Worm (Caenorhabditis elegans) whole organism, young adult: ENCODE measurements around the gene pid-5.

Source experiments
- B0019.2 ChIP-seq: fragments of 200-800 bp; sonication (Bioruptor generic); conservative IDR thresholded peaks from 2 replicates; pipeline ENCODE4 v1.3.6; 2022; ENCODE audit warnings: missing genetic modification reagents, missing genetic modification characterization, missing compliant biosample characterization
- C06A6.2 ChIP-seq: fragments of 200-800 bp; sonication (Bioruptor generic); conservative IDR thresholded peaks from 2 replicates; pipeline ENCODE4 v1.3.6; 2022; ENCODE audit warnings: missing genetic modification characterization, missing compliant biosample characterization
- D2030.7 ChIP-seq: fragments of 200-800 bp; sonication (Bioruptor generic); IDR thresholded peaks from 2 replicates; pipeline ENCODE4 v1.3.6; 2022; ENCODE audit warnings: missing genetic modification reagents, missing genetic modification characterization, missing compliant biosample characterization
- F10E7.11 ChIP-seq: sonication (generic microtip); optimal IDR thresholded peaks from 2 replicates; lab custom pipeline; 2017; ENCODE audit warnings: mild to moderate bottlenecking, missing genetic modification characterization, moderate library complexity, missing compliant biosample characterization
- F22D6.2 ChIP-seq: sonication (generic microtip); optimal IDR thresholded peaks from 2 replicates; lab custom pipeline; 2016; ENCODE audit warnings: mild to moderate bottlenecking, missing genetic modification characterization, missing compliant biosample characterization
- F33H1.4 ChIP-seq: fragments of 200-800 bp; sonication (Bioruptor generic); IDR thresholded peaks from 2 replicates; pipeline ENCODE4 v1.3.6; 2022; ENCODE audit warnings: missing genetic modification reagents, missing genetic modification characterization, missing compliant biosample characterization
- F37B4.10 ChIP-seq: fragments of 200-800 bp; sonication (Bioruptor generic); IDR thresholded peaks from 2 replicates; pipeline ENCODE4 v1.3.6; 2022; ENCODE audit warnings: missing genetic modification characterization, missing compliant biosample characterization
- F39B2.1 ChIP-seq: fragments of 200-800 bp; sonication (Bioruptor generic); IDR thresholded peaks from 2 replicates; pipeline ENCODE4 v1.3.6; 2022; ENCODE audit warnings: missing genetic modification reagents, missing genetic modification characterization, missing compliant biosample characterization
- F52B5.7 ChIP-seq: sonication (generic microtip); optimal IDR thresholded peaks from 2 replicates; lab custom pipeline; 2016; ENCODE audit warnings: mild to moderate bottlenecking, missing genetic modification characterization, missing compliant biosample characterization
- F57A8.1 ChIP-seq: fragments of 200-800 bp; sonication (Bioruptor generic); optimal IDR thresholded peaks from 2 replicates; lab custom pipeline; 2018; ENCODE audit warnings: mild to moderate bottlenecking, missing genetic modification characterization, moderate library complexity, missing compliant biosample characterization
- K11D2.4 ChIP-seq: fragments of 200-800 bp; sonication (Bioruptor generic); IDR thresholded peaks from 2 replicates; pipeline ENCODE4 v1.3.6; 2022; ENCODE audit warnings: missing genetic modification reagents, missing genetic modification characterization, missing compliant biosample characterization
- Y56A3A.18 ChIP-seq: fragments of 200-800 bp; sonication (Bioruptor generic); IDR thresholded peaks from 2 replicates; pipeline ENCODE4 v1.3.6; 2022; ENCODE audit warnings: missing genetic modification reagents, missing genetic modification characterization, missing compliant biosample characterization
- Y95B8A.8 ChIP-seq: fragments of 200-800 bp; sonication (Bioruptor generic); IDR thresholded peaks from 2 replicates; pipeline ENCODE4 v1.3.6; 2022; ENCODE audit warnings: missing genetic modification reagents, missing genetic modification characterization, missing compliant biosample characterization
- ama-1 ChIP-seq, 3 experiments: fragments of 150-350 bp in 1 of 3; sonication (generic microtip) in 2 of 3; optimal IDR thresholded peaks; 2 replicates each; lab custom pipeline; 2014 to 2018; ENCODE audit warnings: missing biosample characterization in 2 of 3, missing genetic modification characterization in 2 of 3, missing genetic modification reagents in 2 of 3
- aptf-2 ChIP-seq: fragments of 200-800 bp; sonication (Bioruptor generic); conservative IDR thresholded peaks from 2 replicates; pipeline ENCODE4 v1.3.6; 2022; ENCODE audit warnings: missing genetic modification reagents, missing genetic modification characterization, missing compliant biosample characterization
- ceh-100 ChIP-seq: fragments of 200-800 bp; sonication (Bioruptor generic); IDR thresholded peaks from 2 replicates; pipeline ENCODE4 v1.3.6; 2022; ENCODE audit warnings: missing genetic modification reagents, missing genetic modification characterization, missing compliant biosample characterization
- ceh-27 ChIP-seq: fragments of 200-800 bp; sonication (Bioruptor generic); optimal IDR thresholded peaks from 2 replicates; lab custom pipeline; 2018; ENCODE audit warnings: mild to moderate bottlenecking, missing genetic modification characterization, moderate library complexity, missing compliant biosample characterization
- ceh-58 ChIP-seq: fragments of 200-800 bp; sonication (Bioruptor generic); IDR thresholded peaks from 2 replicates; pipeline ENCODE4 v1.3.6; 2022; ENCODE audit warnings: missing genetic modification characterization, missing compliant biosample characterization
- ceh-79 ChIP-seq: sonication (generic microtip); optimal IDR thresholded peaks from 2 replicates; lab custom pipeline; 2017; ENCODE audit warnings: mild to moderate bottlenecking, missing genetic modification characterization, missing compliant biosample characterization
- chd-7 ChIP-seq: sonication (generic microtip); optimal IDR thresholded peaks from 2 replicates; lab custom pipeline; 2016; ENCODE audit warnings: mild to moderate bottlenecking, missing genetic modification characterization, moderate library complexity, missing compliant biosample characterization
- dpff-1 ChIP-seq: sonication (generic microtip); optimal IDR thresholded peaks from 2 replicates; lab custom pipeline; 2017; ENCODE audit warnings: mild to moderate bottlenecking, missing genetic modification characterization, missing compliant biosample characterization
- efl-1 ChIP-seq: fragments of 150-350 bp; optimal IDR thresholded peaks from 2 replicates; lab custom pipeline; 2014; ENCODE audit warnings: missing biosample characterization, missing genetic modification reagents, missing genetic modification characterization
- egl-44 ChIP-seq: fragments of 200-800 bp; sonication (Bioruptor generic); IDR thresholded peaks from 2 replicates; pipeline ENCODE4 v1.3.6; 2022; ENCODE audit warnings: missing genetic modification reagents, missing genetic modification characterization, missing compliant biosample characterization
- hlh-26 ChIP-seq: fragments of 200-800 bp; sonication (Bioruptor generic); conservative IDR thresholded peaks from 2 replicates; pipeline ENCODE4 v1.3.6; 2022; ENCODE audit warnings: missing genetic modification reagents, missing genetic modification characterization, missing compliant biosample characterization
- let-526 ChIP-seq: fragments of 200-800 bp; sonication (Bioruptor generic); IDR thresholded peaks from 2 replicates; pipeline ENCODE4 v1.3.6; 2022; ENCODE audit warnings: missing genetic modification reagents, missing genetic modification characterization, missing compliant biosample characterization
- lin-35 ChIP-seq, 3 experiments: fragments of 150-350 bp in 2 of 3; sonication (generic microtip) in 1 of 3; optimal IDR thresholded peaks; 2 replicates each; lab custom pipeline; 2014 to 2018; ENCODE audit warnings: missing biosample characterization in 3 of 3, missing genetic modification characterization in 3 of 3, missing genetic modification reagents in 3 of 3
- lsy-27 ChIP-seq: sonication (generic microtip); optimal IDR thresholded peaks from 2 replicates; lab custom pipeline; 2017; ENCODE audit warnings: missing genetic modification characterization, mild to moderate bottlenecking, missing compliant biosample characterization, antibody characterized with exemption, missing genotype, borderline replicate concordance; ENCODE audit not compliant: insufficient read depth
- madf-3 ChIP-seq: fragments of 200-800 bp; sonication (Bioruptor generic); IDR thresholded peaks from 2 replicates; pipeline ENCODE4 v1.3.6; 2022; ENCODE audit warnings: missing genetic modification reagents, missing genetic modification characterization, missing compliant biosample characterization
- madf-6 ChIP-seq: fragments of 200-800 bp; sonication (Bioruptor generic); IDR thresholded peaks from 2 replicates; pipeline ENCODE4 v1.3.6; 2022; ENCODE audit warnings: missing genetic modification reagents, missing genetic modification characterization, missing compliant biosample characterization
- mel-28 ChIP-seq: sonication (generic microtip); optimal IDR thresholded peaks from 2 replicates; lab custom pipeline; 2016; ENCODE audit warnings: borderline replicate concordance, mild to moderate bottlenecking, missing genetic modification characterization, missing compliant biosample characterization
- mes-4 ChIP-seq: sonication (generic microtip); optimal IDR thresholded peaks from 2 replicates; lab custom pipeline; 2016; ENCODE audit warnings: missing genotype, missing genetic modification characterization, missing compliant biosample characterization
- nfya-1 ChIP-seq: sonication (generic microtip); optimal IDR thresholded peaks from 2 replicates; lab custom pipeline; 2017; ENCODE audit warnings: antibody characterized with exemption, missing compliant biosample characterization, missing genetic modification characterization, borderline replicate concordance; ENCODE audit not compliant: insufficient read depth
- nfya-2 ChIP-seq: fragments of 200-800 bp; sonication (Bioruptor generic); IDR thresholded peaks from 2 replicates; pipeline ENCODE4 v1.3.6; 2022; ENCODE audit warnings: missing genetic modification reagents, missing genetic modification characterization, missing compliant biosample characterization
- nhr-120 ChIP-seq: fragments of 200-800 bp; sonication (Bioruptor generic); IDR thresholded peaks from 2 replicates; pipeline ENCODE4 v1.3.6; 2022; ENCODE audit warnings: missing genetic modification characterization, missing compliant biosample characterization
- nhr-27 ChIP-seq: fragments of 200-800 bp; sonication (Bioruptor generic); optimal IDR thresholded peaks from 2 replicates; lab custom pipeline; 2018; ENCODE audit warnings: mild to moderate bottlenecking, missing genetic modification characterization, moderate library complexity, missing compliant biosample characterization
- nhr-80 ChIP-seq: sonication (generic microtip); optimal IDR thresholded peaks from 2 replicates; lab custom pipeline; 2016; ENCODE audit warnings: missing genetic modification characterization, missing compliant biosample characterization
- pbrm-1 ChIP-seq: fragments of 200-800 bp; sonication (Bioruptor generic); IDR thresholded peaks from 2 replicates; pipeline ENCODE4 v1.3.6; 2022; ENCODE audit warnings: missing genetic modification reagents, missing genetic modification characterization, missing compliant biosample characterization
- rcor-1 ChIP-seq: fragments of 200-800 bp; sonication (Bioruptor generic); IDR thresholded peaks from 2 replicates; pipeline ENCODE4 v1.3.6; 2022; ENCODE audit warnings: missing genetic modification reagents, missing genetic modification characterization, missing compliant biosample characterization
- rpc-1 ChIP-seq, 2 experiments: fragments of 150-350 bp in 1 of 2; sonication (generic microtip) in 1 of 2; optimal IDR thresholded peaks; 2 replicates each; lab custom pipeline; 2014 to 2018; ENCODE audit warnings: missing biosample characterization in 1 of 2, missing genetic modification characterization in 1 of 2, missing genetic modification reagents in 1 of 2, missing genotype in 1 of 2
- snpc-3.4 ChIP-seq: sonication (generic microtip); optimal IDR thresholded peaks from 2 replicates; lab custom pipeline; 2017; ENCODE audit warnings: missing genetic modification characterization, mild to moderate bottlenecking, missing compliant biosample characterization, antibody characterized with exemption, moderate library complexity, missing genotype, missing genetic modification reagents
- somi-1 ChIP-seq: fragments of 200-800 bp; sonication (Bioruptor generic); optimal IDR thresholded peaks from 2 replicates; lab custom pipeline; 2018; ENCODE audit warnings: mild to moderate bottlenecking, missing genetic modification characterization, missing compliant biosample characterization
- tbp1 ChIP-seq: fragments of 200-800 bp; sonication (Bioruptor generic); optimal IDR thresholded peaks from 2 replicates; lab custom pipeline; 2018; ENCODE audit warnings: mild to moderate bottlenecking, missing genetic modification characterization, missing compliant biosample characterization
- unc-130 ChIP-seq: sonication (generic microtip); optimal IDR thresholded peaks from 2 replicates; lab custom pipeline; 2016; ENCODE audit warnings: missing genetic modification reagents, missing genetic modification characterization, missing compliant biosample characterization
- unc-62 ChIP-seq: fragments of 150-350 bp; optimal IDR thresholded peaks from 2 replicates; lab custom pipeline; 2014; ENCODE audit warnings: missing biosample characterization, missing genetic modification reagents, missing genetic modification characterization
- xnd-1 ChIP-seq: sonication (generic microtip); optimal IDR thresholded peaks from 2 replicates; lab custom pipeline; 2016; ENCODE audit warnings: missing genotype, missing genetic modification reagents, missing genetic modification characterization, missing compliant biosample characterization
- zfh-2 ChIP-seq: fragments of 200-800 bp; sonication (Bioruptor generic); conservative IDR thresholded peaks from 2 replicates; pipeline ENCODE4 v1.3.6; 2022; ENCODE audit warnings: missing genetic modification reagents, missing genetic modification characterization, missing compliant biosample characterization
- zim-3 ChIP-seq: sonication (generic microtip); optimal IDR thresholded peaks from 2 replicates; lab custom pipeline; 2017; ENCODE audit warnings: mild to moderate bottlenecking, missing genetic modification characterization, moderate library complexity, missing compliant biosample characterization
- ztf-26 ChIP-seq: sonication (generic microtip); optimal IDR thresholded peaks from 2 replicates; lab custom pipeline; 2017; ENCODE audit warnings: missing genetic modification characterization, missing compliant biosample characterization
- ztf-28 ChIP-seq: fragments of 200-800 bp; sonication (Bioruptor generic); IDR thresholded peaks from 2 replicates; pipeline ENCODE4 v1.3.6; 2022; ENCODE audit warnings: missing genetic modification reagents, missing genetic modification characterization, missing compliant biosample characterization

Gene pid-5

DNA sequence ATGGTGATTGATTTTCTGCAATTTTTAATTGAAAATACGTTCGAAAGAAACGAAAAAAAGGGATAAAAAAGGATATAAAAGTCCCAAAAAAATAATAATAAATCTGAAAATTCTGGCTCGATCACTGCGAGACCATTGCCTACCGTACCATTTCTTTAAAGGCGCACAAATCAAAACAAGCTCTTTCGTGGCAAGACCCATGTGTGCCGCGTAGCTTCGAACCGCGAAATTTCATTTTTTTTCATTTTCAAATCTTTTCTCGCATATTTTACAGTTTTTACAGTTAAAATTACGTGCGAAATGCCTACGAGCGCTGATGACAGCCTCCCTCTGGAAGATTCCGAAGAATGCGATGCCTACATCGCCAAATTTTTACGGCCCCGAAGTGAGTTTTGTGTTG is at the start of gene pid-5, which contains the start of gene coh-4 (continued):
- TF ChIP-seq unc-62 (GFP tag; lab: Kevin White, UChicago) (no peak), Y95B8A.8 (GFP tag; lab: Robert Waterston, UW) (peak; percentile 87), xnd-1 (tag; lab: Kevin White, UChicago) (peak; percentile 99), hlh-26 (GFP tag; lab: Robert Waterston, UW) (no peak), chd-7 (tag; lab: Kevin White, UChicago) (no peak), mel-28 (tag; lab: Kevin White, UChicago) (no peak), ceh-27 (no peak), tbp1 (GFP tag; lab: Kevin White, UChicago) (peak; percentile 63), mes-4 (tag; lab: Kevin White, UChicago) (no peak), efl-1 (GFP tag; lab: Kevin White, UChicago) (peak; percentile 98), zim-3 (tag; lab: Kevin White, UChicago) (no peak), let-526 (GFP tag; lab: Robert Waterston, UW) (no peak), dpff-1 (tag; lab: Kevin White, UChicago) (no peak), nhr-80 (no peak), unc-130 (GFP tag; lab: Kevin White, UChicago) (peak; percentile 84), pbrm-1 (peak; percentile 61), nfya-2 (no peak), egl-44 (GFP tag; lab: Robert Waterston, UW) (no peak), D2030.7 (peak; percentile 95), nhr-27 (no peak), ztf-28 (peak; percentile 68; the same call in 1 of the 2 replicates), madf-3 (GFP tag; lab: Robert Waterston, UW) (0 out of 2 replicates have a peak, but pooled peaks have one; percentile 70), F22D6.2 (tag; lab: Kevin White, UChicago) (no peak), F39B2.1 (GFP tag; lab: Robert Waterston, UW) (no peak), ceh-58 (no peak), ceh-100 (GFP tag; lab: Robert Waterston, UW) (peak; percentile 61), somi-1 (no peak), F33H1.4 (peak; percentile 99), ztf-26 (tag; lab: Kevin White, UChicago) (no peak), nhr-120 (GFP tag; lab: Robert Waterston, UW) (no peak), F10E7.11 (tag; lab: Kevin White, UChicago) (no peak), Y56A3A.18 (GFP tag; lab: Robert Waterston, UW) (no peak), zfh-2 (no peak), lin-35 (GFP tag; optimal IDR thresholded peaks at IDR 0.05; lab: Kevin White, UChicago) (peak in 1 of 3 experiments; percentile 46), snpc-3.4 (peak; percentile 94), K11D2.4 (GFP tag; lab: Robert Waterston, UW) (no peak), lsy-27 (no peak), B0019.2 (peak; percentile 83), aptf-2 (GFP tag; lab: Robert Waterston, UW) (no peak), F37B4.10 (GFP tag; lab: Robert Waterston, UW) (no peak), F57A8.1 (GFP tag; lab: Kevin White, UChicago) (no peak), madf-6 (GFP tag; lab: Robert Waterston, UW) (peak; percentile 99), rpc-1 (optimal IDR thresholded peaks at IDR 0.05; lab: Kevin White, UChicago) (no peak), rpc-1 (tag; optimal IDR thresholded peaks at IDR 0.05; lab: Kevin White, UChicago) (no peak), F52B5.7 (no peak), nfya-1 (tag; lab: Kevin White, UChicago) (no peak), rcor-1 (GFP tag; lab: Robert Waterston, UW) (peak; percentile 80), ama-1 (optimal IDR thresholded peaks at IDR 0.05; lab: Kevin White, UChicago) (no peak), ama-1 (GFP tag; optimal IDR thresholded peaks at IDR 0.05; lab: Kevin White, UChicago) (no peak), C06A6.2 (GFP tag; lab: Robert Waterston, UW) (no peak), ceh-79 (no peak)
